Worm (Caenorhabditis elegans) whole organism, early embryonic: Measurements from ENCODE around the gene srbc-10.

Experiments used
- F13C5.2 ChIP-seq: sonication (generic microtip); optimal IDR thresholded peaks from 2 replicates; lab custom pipeline; 2017; ENCODE audit warnings: mild to moderate bottlenecking, missing genetic modification characterization, inconsistent platforms, missing compliant biosample characterization
- aly-1 ChIP-seq: sonication (generic microtip); optimal IDR thresholded peaks from 2 replicates; lab custom pipeline; 2016; ENCODE audit warnings: missing genetic modification characterization, missing compliant biosample characterization
- ama-1 ChIP-seq: fragments of 150-350 bp; optimal IDR thresholded peaks from 2 replicates; lab custom pipeline; 2014
- ceh-36 ChIP-seq: sonication (generic microtip); optimal IDR thresholded peaks from 2 replicates; lab custom pipeline; 2016; ENCODE audit warnings: missing genetic modification characterization, inconsistent platforms, missing compliant biosample characterization
- ets-7 ChIP-seq: sonication (generic microtip); optimal IDR thresholded peaks from 2 replicates; lab custom pipeline; 2016; ENCODE audit warnings: missing genotype, missing genetic modification characterization, missing compliant biosample characterization
- flt-1 ChIP-seq: fragments of 200-800 bp; sonication (Bioruptor generic); IDR thresholded peaks from 2 replicates; pipeline ENCODE4 v1.3.6; 2022; ENCODE audit warnings: missing genetic modification characterization, missing compliant biosample characterization
- hmbx-1 ChIP-seq: sonication (generic microtip); optimal IDR thresholded peaks from 2 replicates; lab custom pipeline; 2016; ENCODE audit warnings: mild to moderate bottlenecking, missing genetic modification characterization, missing compliant biosample characterization
- hmg-4 ChIP-seq: fragments of 200-800 bp; sonication (Bioruptor generic); optimal IDR thresholded peaks from 2 replicates; lab custom pipeline; 2018; ENCODE audit warnings: mild to moderate bottlenecking, missing genetic modification characterization, missing compliant biosample characterization
- hnd-1 ChIP-seq: sonication (generic microtip); optimal IDR thresholded peaks from 2 replicates; lab custom pipeline; 2016; ENCODE audit warnings: missing genetic modification characterization, missing compliant biosample characterization
- pes-1 ChIP-seq: fragments of 200-800 bp; sonication (Bioruptor generic); IDR thresholded peaks from 2 replicates; pipeline ENCODE4 v1.3.6; 2022; ENCODE audit warnings: missing genetic modification reagents, missing genetic modification characterization, missing compliant biosample characterization
- scrt-1 ChIP-seq: fragments of 200-800 bp; sonication (Bioruptor generic); IDR thresholded peaks from 2 replicates; pipeline ENCODE4 v1.3.6; 2022; ENCODE audit warnings: missing genetic modification characterization, missing compliant biosample characterization
- tbx-37 ChIP-seq: fragments of 200-800 bp; sonication (Bioruptor generic); conservative IDR thresholded peaks from 2 replicates; pipeline ENCODE4 v1.3.6; 2022; ENCODE audit warnings: missing genetic modification reagents, missing genetic modification characterization, missing compliant biosample characterization
- tra-4 ChIP-seq: sonication (generic microtip); optimal IDR thresholded peaks from 2 replicates; lab custom pipeline; 2017; ENCODE audit warnings: missing genetic modification characterization, missing compliant biosample characterization

ce11 chrV:7476766-7477165, 16.1 kb downstream of the srbc-10 start, which contains the start of gene srh-125:
- TF ChIP-seq F13C5.2 (tag; lab: Kevin White, UChicago) = no peak
- no peak for TF ChIP-seq ama-1 (lab: Kevin White, UChicago)
- no peak for TF ChIP-seq ceh-36 (tag; lab: Kevin White, UChicago)
- TF ChIP-seq aly-1 (tag; lab: Kevin White, UChicago) = no peak
- TF ChIP-seq tbx-37 (GFP tag; lab: Robert Waterston, UW) = no peak
- TF ChIP-seq flt-1 = no peak
- no peak for TF ChIP-seq hmbx-1 (tag; lab: Kevin White, UChicago)
- no peak for TF ChIP-seq hnd-1 (tag; lab: Kevin White, UChicago)
- no peak for TF ChIP-seq ets-7 (tag; lab: Kevin White, UChicago)
- no peak for TF ChIP-seq tra-4 (tag; lab: Kevin White, UChicago)
- TF ChIP-seq hmg-4 (GFP tag; lab: Kevin White, UChicago) = no peak
- TF ChIP-seq pes-1 (GFP tag; lab: Robert Waterston, UW) = no peak
- no peak for TF ChIP-seq scrt-1 (GFP tag; lab: Robert Waterston, UW)
